Worm (Caenorhabditis elegans) whole organism, L1 larva: ENCODE measurements around the gene suox-1.

ENCODE experiments used
- blmp-1 ChIP-seq: fragments of 150-350 bp; optimal IDR thresholded peaks from 2 replicates; lab custom pipeline; 2014; ENCODE audit warnings: missing biosample characterization, missing genetic modification characterization
- nhr-28 ChIP-seq: fragments of 150-350 bp; optimal IDR thresholded peaks from 2 replicates; lab custom pipeline; 2014; ENCODE audit warnings: missing biosample characterization, missing genetic modification characterization
- pqm-1 ChIP-seq: sonication (generic microtip); optimal IDR thresholded peaks from 3 replicates; lab custom pipeline; 2017; ENCODE audit warnings: missing biosample characterization, missing genetic modification characterization

DNA sequence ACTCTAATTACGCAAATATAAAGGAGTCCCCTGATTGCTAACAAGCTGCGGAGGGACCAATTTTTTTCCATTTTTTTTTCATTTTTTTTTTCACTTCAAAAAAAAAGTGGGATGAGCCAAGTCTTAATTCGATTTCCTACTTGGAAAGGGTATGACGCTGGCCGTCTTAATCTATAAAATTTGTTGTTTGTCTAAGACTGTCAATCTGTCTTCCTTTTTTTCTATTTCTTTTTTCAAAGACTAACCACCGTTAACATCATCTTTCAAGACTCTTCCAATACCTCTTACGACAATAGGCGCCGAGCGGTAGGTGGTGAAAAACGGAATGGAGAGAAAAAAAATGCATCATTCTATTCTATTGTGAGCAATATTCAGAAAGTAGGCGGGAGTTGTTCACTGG is 32.3 kb upstream of the suox-1 start:
- TF ChIP-seq pqm-1 (tag; lab: Kevin White, UChicago) = no peak
- TF ChIP-seq blmp-1 (tag; lab: Kevin White, UChicago) = no peak
- TF ChIP-seq nhr-28 (tag; lab: Kevin White, UChicago) = no peak
